Fruit fly (Drosophila melanogaster): ENCODE measurements around the gene AstC.
A peak's percentile ranks its signal among the peaks of the same experiment; 100 is the strongest.

The AstC gene

dm6 chr2L:11041074-11041473, 40.1 kb downstream of the AstC start:
- TF ChIP-seq bab1 (GFP tag; optimal IDR thresholded peaks at IDR 0.05) (no peak), CG7045 (GFP tag; optimal IDR thresholded peaks at IDR 0.05) (no peak), CG5204 (GFP tag; optimal IDR thresholded peaks at IDR 0.05) (no peak), Hr96 (GFP tag; optimal IDR thresholded peaks at IDR 0.05) (no peak), CG1620 (GFP tag; optimal IDR thresholded peaks at IDR 0.05) (no peak), pad (GFP tag; optimal IDR thresholded peaks at IDR 0.05) (no peak), Clk (GFP tag; optimal IDR thresholded peaks at IDR 0.05) (no peak), ovo (GFP tag; optimal IDR thresholded peaks at IDR 0.05) (no peak), kay (GFP tag; ENCODE audit: borderline replicate concordance) (no peak), cic (GFP tag; optimal IDR thresholded peaks at IDR 0.05) (no peak), CG14711 (tag; optimal IDR thresholded peaks at IDR 0.05) (no peak), Crg-1 (GFP tag; optimal IDR thresholded peaks at IDR 0.05) (no peak), cnc (optimal IDR thresholded peaks at IDR 0.05) (no peak), CG7101 (tag; optimal IDR thresholded peaks at IDR 0.05) (no peak), Mnt (GFP tag; optimal IDR thresholded peaks at IDR 0.05) (no peak), CG33017 (tag; optimal IDR thresholded peaks at IDR 0.05) (no peak)

dm6 chr2L:11039548-11040144, 41.6 kb downstream of the AstC start:
- TF ChIP-seq cic (GFP tag; optimal IDR thresholded peaks at IDR 0.05) (no peak), kay (GFP tag; ENCODE audit: borderline replicate concordance) (no peak), CG1620 (GFP tag; optimal IDR thresholded peaks at IDR 0.05) (no peak)

- TF ChIP-seq CG14711 (tag; optimal IDR thresholded peaks at IDR 0.05) = no peak
- no peak for TF ChIP-seq Crg-1 (GFP tag; optimal IDR thresholded peaks at IDR 0.05)
- no peak for TF ChIP-seq CG33017 (tag; optimal IDR thresholded peaks at IDR 0.05)
- TF ChIP-seq CG11617 (GFP tag; optimal IDR thresholded peaks at IDR 0.05) = no peak
- no peak for TF ChIP-seq Clk (GFP tag; optimal IDR thresholded peaks at IDR 0.05)
- no peak for TF ChIP-seq ovo (GFP tag; optimal IDR thresholded peaks at IDR 0.05)
Observed at dm6 chr2L:11038918-11039317, 42.3 kb downstream of the AstC start.

dm6 chr2L:11037583-11038517, 43.3 kb downstream of the AstC start:
- TF ChIP-seq Crg-1 (GFP tag; optimal IDR thresholded peaks at IDR 0.05) (no peak), kay (GFP tag; ENCODE audit: borderline replicate concordance) (peak; percentile 27)

- TF ChIP-seq cnc (optimal IDR thresholded peaks at IDR 0.05) (no peak), CG33017 (tag; optimal IDR thresholded peaks at IDR 0.05) (no peak), Hr96 (GFP tag; optimal IDR thresholded peaks at IDR 0.05) (no peak), ovo (GFP tag; optimal IDR thresholded peaks at IDR 0.05) (no peak), CG11617 (GFP tag; optimal IDR thresholded peaks at IDR 0.05) (no peak), CG5204 (GFP tag; optimal IDR thresholded peaks at IDR 0.05) (no peak), pad (GFP tag; optimal IDR thresholded peaks at IDR 0.05) (no peak), CG7101 (tag; optimal IDR thresholded peaks at IDR 0.05) (no peak), Crg-1 (GFP tag; optimal IDR thresholded peaks at IDR 0.05) (no peak), CG12768 (GFP tag; optimal IDR thresholded peaks at IDR 0.05) (no peak), tj (GFP tag; optimal IDR thresholded peaks at IDR 0.05) (no peak), kay (GFP tag; ENCODE audit: borderline replicate concordance) (no peak), bab1 (GFP tag; optimal IDR thresholded peaks at IDR 0.05) (no peak), cic (GFP tag; optimal IDR thresholded peaks at IDR 0.05) (no peak), Mnt (GFP tag; optimal IDR thresholded peaks at IDR 0.05) (no peak), toe (GFP tag; optimal IDR thresholded peaks at IDR 0.05) (no peak), Clk (GFP tag; optimal IDR thresholded peaks at IDR 0.05) (no peak), CG1620 (GFP tag; optimal IDR thresholded peaks at IDR 0.05) (no peak), CG14711 (tag; optimal IDR thresholded peaks at IDR 0.05) (no peak), CG7045 (GFP tag; optimal IDR thresholded peaks at IDR 0.05) (no peak)
Observed at dm6 chr2L:11034495-11034894, 46.7 kb downstream of the AstC start, which contains the start of gene CG18666. CG18666 (plus strand) TSS chr2L:11034795.

- no peak for TF ChIP-seq CG7101 (tag; optimal IDR thresholded peaks at IDR 0.05)
- TF ChIP-seq CG5204 (GFP tag; optimal IDR thresholded peaks at IDR 0.05) = no peak
- TF ChIP-seq CG14711 (tag; optimal IDR thresholded peaks at IDR 0.05) = no peak
- no peak for TF ChIP-seq toe (GFP tag; optimal IDR thresholded peaks at IDR 0.05)
- no peak for TF ChIP-seq cnc (optimal IDR thresholded peaks at IDR 0.05)
- TF ChIP-seq CG33017 (tag; optimal IDR thresholded peaks at IDR 0.05) = no peak
- TF ChIP-seq Crg-1 (GFP tag; optimal IDR thresholded peaks at IDR 0.05) = no peak
- TF ChIP-seq bab1 (GFP tag; optimal IDR thresholded peaks at IDR 0.05) = no peak
- TF ChIP-seq ovo (GFP tag; optimal IDR thresholded peaks at IDR 0.05) = no peak
- no peak for TF ChIP-seq CG11617 (GFP tag; optimal IDR thresholded peaks at IDR 0.05)
- TF ChIP-seq pad (GFP tag; optimal IDR thresholded peaks at IDR 0.05) = no peak
- no peak for TF ChIP-seq Hr96 (GFP tag; optimal IDR thresholded peaks at IDR 0.05)
- TF ChIP-seq CG1620 (GFP tag; optimal IDR thresholded peaks at IDR 0.05) = no peak
- no peak for TF ChIP-seq Mnt (GFP tag; optimal IDR thresholded peaks at IDR 0.05)
Observed at dm6 chr2L:11032285-11032970, 48.8 kb downstream of the AstC start.

Data from whole organism, adult.